Worm (Caenorhabditis elegans) whole organism, L2 larva: ENCODE measurements around the gene nos-2.

Source experiments
- ZK546.5 ChIP-seq: sonication (generic microtip); optimal IDR thresholded peaks from 2 replicates; lab custom pipeline; 2017; ENCODE audit warnings: missing biosample characterization, missing genetic modification characterization
- ama-1 ChIP-seq: fragments of 150-350 bp; optimal IDR thresholded peaks from 2 replicates; lab custom pipeline; 2018; ENCODE audit warnings: inconsistent platforms
- nhr-11 ChIP-seq: fragments of 150-350 bp; optimal IDR thresholded peaks from 2 replicates; lab custom pipeline; 2014; ENCODE audit warnings: missing biosample characterization, missing genetic modification characterization
- nhr-237 ChIP-seq: fragments of 150-350 bp; optimal IDR thresholded peaks from 2 replicates; lab custom pipeline; 2014; ENCODE audit warnings: missing biosample characterization, missing genetic modification characterization
- snpc-4 ChIP-seq: fragments of 150-350 bp; optimal IDR thresholded peaks from 2 replicates; lab custom pipeline; 2014; ENCODE audit warnings: missing biosample characterization, missing genetic modification characterization

DNA sequence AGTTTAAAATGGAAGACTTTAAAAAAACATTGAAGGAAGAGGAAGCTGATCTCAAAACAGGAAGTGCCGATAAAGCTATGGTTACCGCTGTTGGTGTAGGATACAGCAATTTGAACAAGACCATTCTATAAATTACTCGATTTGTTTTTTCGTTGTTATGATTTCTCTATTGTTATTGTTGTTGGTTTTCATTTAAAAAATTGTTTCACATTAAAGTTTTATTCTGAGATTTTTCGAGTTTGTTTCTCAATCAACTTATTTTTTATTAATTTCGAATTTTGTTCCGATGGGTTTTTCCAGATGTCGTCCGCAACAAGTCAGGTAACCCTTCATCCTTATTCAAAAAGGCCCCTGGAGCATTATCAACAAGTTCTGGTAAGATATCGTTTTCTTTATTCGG, 13.6 kb upstream of the nos-2 start, which contains the start of gene ZK1127.12:
- TF ChIP-seq nhr-11 (tag; lab: Kevin White, UChicago) (no peak), nhr-237 (no peak), ama-1 (lab: Kevin White, UChicago) (no peak), ZK546.5 (no peak), snpc-4 (tag; lab: Kevin White, UChicago) (no peak)
